Fruit fly (Drosophila melanogaster): ENCODE measurements around the gene Prosbeta7.

dm6 chr3R:5315871-5316270, 42.3 kb downstream of the Prosbeta7 start:
- no peak for TF ChIP-seq psq (optimal IDR thresholded peaks at IDR 0.05)
- no peak for TF ChIP-seq pan (optimal IDR thresholded peaks at IDR 0.05)
